Worm (Caenorhabditis elegans) whole organism, L2 larva: ENCODE data around the gene utx-1.

Experiments used
- R02D3.7 ChIP-seq: fragments of 150-350 bp; optimal IDR thresholded peaks from 2 replicates; lab custom pipeline; 2014; ENCODE audit warnings: missing biosample characterization, missing genetic modification characterization
- aly-2 ChIP-seq: fragments of 150-350 bp; optimal IDR thresholded peaks from 2 replicates; lab custom pipeline; 2014; ENCODE audit warnings: missing biosample characterization, missing genetic modification characterization
- elt-1 ChIP-seq: fragments of 150-350 bp; optimal IDR thresholded peaks from 2 replicates; lab custom pipeline; 2014; ENCODE audit warnings: missing biosample characterization, missing genetic modification characterization
- lsy-2 ChIP-seq, 2 experiments: fragments of 150-350 bp in 1 of 2; sonication (generic microtip) in 1 of 2; optimal IDR thresholded peaks; 2 replicates each; lab custom pipeline; 2014 to 2017; ENCODE audit warnings: missing biosample characterization in 2 of 2, missing genetic modification characterization in 2 of 2
- unc-62 ChIP-seq: fragments of 150-350 bp; optimal IDR thresholded peaks from 2 replicates; lab custom pipeline; 2014; ENCODE audit warnings: missing biosample characterization, missing genetic modification reagents, missing genetic modification characterization
- ztf-11 ChIP-seq: sonication (generic microtip); optimal IDR thresholded peaks from 2 replicates; lab custom pipeline; 2017; ENCODE audit warnings: missing biosample characterization, missing genetic modification characterization

DNA sequence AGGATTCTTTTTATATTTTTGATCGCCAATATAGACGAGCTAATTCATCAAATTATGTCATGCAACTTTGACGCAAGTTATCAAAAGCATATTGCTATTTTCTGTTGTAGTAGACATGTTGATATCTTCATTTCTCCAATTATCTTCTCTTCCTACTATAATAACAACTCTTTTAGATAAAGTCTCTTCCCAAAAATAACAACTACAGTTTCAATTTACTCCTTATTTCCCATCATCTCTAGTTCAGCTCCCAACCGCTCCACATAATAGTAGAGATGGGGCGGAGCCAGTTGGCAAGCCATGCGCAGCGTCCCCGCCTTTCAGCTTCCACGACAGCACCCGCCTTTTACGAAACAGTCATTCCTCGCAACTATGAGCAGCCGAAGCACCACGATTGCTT, 29.0 kb upstream of the utx-1 start, which contains the start of gene flp-5:
- TF ChIP-seq R02D3.7 (tag; lab: Kevin White, UChicago) (no peak), lsy-2 (tag; optimal IDR thresholded peaks at IDR 0.05; lab: Kevin White, UChicago) (no peak), unc-62 (GFP tag; lab: Kevin White, UChicago) (no peak), aly-2 (tag; lab: Kevin White, UChicago) (no peak), elt-1 (tag; lab: Kevin White, UChicago) (no peak), ztf-11 (no peak)
